Fruit fly (Drosophila melanogaster) whole organism, embryonic: ENCODE data around the gene CG7766.

ENCODE experiments used
- Blimp-1 ChIP-seq: fragments of 200-800 bp; sonication (Bioruptor generic); optimal IDR thresholded peaks from 3 replicates; lab custom pipeline; 2018; ENCODE audit warnings: missing biosample characterization, missing genetic modification characterization, mild to moderate bottlenecking, moderate library complexity, missing genetic modification reagents
- CG10321 ChIP-seq: fragments of 200-800 bp; sonication (Bioruptor generic); IDR thresholded peaks from 2 replicates; pipeline ENCODE4 v1.3.6; 2022; ENCODE audit warnings: missing biosample characterization, missing genetic modification characterization
- CG10462 ChIP-seq: fragments of 200-800 bp; sonication (Bioruptor generic); optimal IDR thresholded peaks from 2 replicates; lab custom pipeline; 2016; ENCODE audit warnings: missing biosample characterization, missing genetic modification characterization
- CG10654 ChIP-seq: fragments of 200-800 bp; sonication (Bioruptor generic); optimal IDR thresholded peaks from 2 replicates; lab custom pipeline; 2016; ENCODE audit warnings: missing biosample characterization, missing genetic modification characterization
- CG11695 ChIP-seq: fragments of 200-800 bp; sonication (Bioruptor generic); IDR thresholded peaks from 3 replicates; pipeline ENCODE4 v1.3.6; 2022; ENCODE audit warnings: missing biosample characterization, missing genetic modification characterization
- CG1233 ChIP-seq: fragments of 200-800 bp; sonication (Bioruptor generic); optimal IDR thresholded peaks from 4 replicates; lab custom pipeline; 2018; ENCODE audit warnings: missing biosample characterization, mild to moderate bottlenecking, missing genetic modification characterization
- CG12391 ChIP-seq: fragments of 200-800 bp; sonication (Bioruptor generic); optimal IDR thresholded peaks from 3 replicates; lab custom pipeline; 2018; ENCODE audit warnings: missing biosample characterization, mild to moderate bottlenecking, missing genetic modification characterization, moderate library complexity
- CG13123 ChIP-seq: fragments of 200-800 bp; sonication (Bioruptor generic); optimal IDR thresholded peaks from 2 replicates; lab custom pipeline; 2016; ENCODE audit warnings: missing biosample characterization, missing genetic modification characterization
- CG13624 ChIP-seq: fragments of 200-800 bp; sonication (Bioruptor generic); optimal IDR thresholded peaks from 2 replicates; lab custom pipeline; 2016; ENCODE audit warnings: missing biosample characterization, missing genetic modification characterization
- CG14050 ChIP-seq: fragments of 200-800 bp; sonication (Bioruptor generic); IDR thresholded peaks from 3 replicates; pipeline ENCODE4 v1.3.6; 2022; ENCODE audit warnings: missing biosample characterization, missing genetic modification characterization
- CG16815 ChIP-seq: fragments of 200-800 bp; sonication (Bioruptor generic); optimal IDR thresholded peaks from 3 replicates; lab custom pipeline; 2017; ENCODE audit warnings: missing biosample characterization, mild to moderate bottlenecking, missing genetic modification characterization
- CG17186 ChIP-seq: fragments of 200-800 bp; sonication (Bioruptor generic); optimal IDR thresholded peaks from 3 replicates; lab custom pipeline; 2017; ENCODE audit warnings: missing biosample characterization, missing genetic modification reagents, missing genetic modification characterization
- CG17359 ChIP-seq: fragments of 200-800 bp; sonication (Bioruptor generic); optimal IDR thresholded peaks from 3 replicates; lab custom pipeline; 2018; ENCODE audit warnings: missing biosample characterization, mild to moderate bottlenecking, missing genetic modification characterization, moderate library complexity
- CG2116 ChIP-seq: fragments of 200-800 bp; sonication (Bioruptor generic); optimal IDR thresholded peaks from 3 replicates; lab custom pipeline; 2018; ENCODE audit warnings: missing biosample characterization, mild to moderate bottlenecking, missing genetic modification characterization
- CG2889 ChIP-seq: fragments of 200-800 bp; sonication (Bioruptor generic); IDR thresholded peaks from 3 replicates; pipeline ENCODE4 v1.3.6; 2022; ENCODE audit warnings: missing biosample characterization, missing genetic modification characterization
- CG3163 ChIP-seq: fragments of 200-800 bp; sonication (Bioruptor generic); optimal IDR thresholded peaks from 3 replicates; lab custom pipeline; 2016; ENCODE audit warnings: missing biosample characterization, missing genetic modification characterization
- CG32772 ChIP-seq: fragments of 200-800 bp; sonication (Bioruptor generic); IDR thresholded peaks from 2 replicates; pipeline ENCODE4 v1.3.6; 2022; ENCODE audit warnings: missing biosample characterization, missing genetic modification characterization
- CG3281 ChIP-seq: fragments of 200-800 bp; sonication (Bioruptor generic); optimal IDR thresholded peaks from 3 replicates; lab custom pipeline; 2017; ENCODE audit warnings: missing biosample characterization, mild to moderate bottlenecking, missing genetic modification characterization
- CG5180 ChIP-seq: fragments of 200-800 bp; sonication (Bioruptor generic); optimal IDR thresholded peaks from 3 replicates; lab custom pipeline; 2017; ENCODE audit warnings: missing biosample characterization, missing genetic modification characterization, mild to moderate bottlenecking, moderate library complexity, missing genetic modification reagents
- CG7372 ChIP-seq: fragments of 200-800 bp; sonication (Bioruptor generic); IDR thresholded peaks from 2 replicates; pipeline ENCODE4 v1.3.6; 2022; ENCODE audit warnings: missing biosample characterization, missing genetic modification characterization
- CG7556 ChIP-seq: fragments of 200-800 bp; sonication (Bioruptor generic); optimal IDR thresholded peaks from 2 replicates; lab custom pipeline; 2017; ENCODE audit warnings: missing biosample characterization, mild to moderate bottlenecking, missing genetic modification characterization
- CG7839 ChIP-seq: fragments of 200-800 bp; sonication (Bioruptor generic); optimal IDR thresholded peaks from 3 replicates; lab custom pipeline; 2018; ENCODE audit warnings: missing biosample characterization, mild to moderate bottlenecking, missing genetic modification characterization, moderate library complexity
- CG8924 ChIP-seq: fragments of 200-800 bp; optimal IDR thresholded peaks from 3 replicates; lab custom pipeline; 2019; ENCODE audit warnings: missing biosample characterization, mild to moderate bottlenecking, missing genetic modification characterization, moderate library complexity
- CG9437 ChIP-seq: fragments of 200-800 bp; sonication (Bioruptor generic); optimal IDR thresholded peaks from 2 replicates; lab custom pipeline; 2018; ENCODE audit warnings: missing biosample characterization, mild to moderate bottlenecking, missing genetic modification characterization
- Deaf1 ChIP-seq: fragments of 200-800 bp; optimal IDR thresholded peaks from 3 replicates; lab custom pipeline; 2019; ENCODE audit warnings: missing biosample characterization, mild to moderate bottlenecking, missing genetic modification characterization, moderate library complexity
- Fer1 ChIP-seq: fragments of 200-800 bp; sonication (Bioruptor generic); optimal IDR thresholded peaks from 2 replicates; lab custom pipeline; 2017; ENCODE audit warnings: missing biosample characterization, mild to moderate bottlenecking, missing genetic modification characterization
- HLH3B ChIP-seq: fragments of 200-800 bp; sonication (Bioruptor generic); IDR thresholded peaks from 2 replicates; pipeline ENCODE4 v1.3.6; 2022; ENCODE audit warnings: missing biosample characterization, missing genetic modification characterization
- Hr39 ChIP-seq: fragments of >200 bp; optimal IDR thresholded peaks from 2 replicates; lab custom pipeline; 2017
- Hr78 ChIP-seq, 2 experiments: fragments of 200-800 bp in 1 of 2; fragments of >200 bp in 1 of 2; sonication (Bioruptor generic) in 1 of 2; optimal IDR thresholded peaks; 2 replicates each; lab custom pipeline; 2017 to 2019; ENCODE audit warnings: missing biosample characterization in 2 of 2, missing genetic modification characterization in 2 of 2, mild to moderate bottlenecking in 1 of 2, moderate library complexity in 1 of 2
- Nf-YC ChIP-seq: fragments of 200-800 bp; optimal IDR thresholded peaks from 3 replicates; lab custom pipeline; 2019; ENCODE audit warnings: missing biosample characterization, mild to moderate bottlenecking, missing genetic modification characterization, moderate library complexity
- Rfx ChIP-seq: fragments of 200-800 bp; sonication (Bioruptor generic); IDR thresholded peaks from 2 replicates; pipeline ENCODE4 v1.3.6; 2022; ENCODE audit warnings: missing biosample characterization, missing genetic modification characterization
- Sry-δ ChIP-seq: fragments of 200-800 bp; sonication (Bioruptor generic); optimal IDR thresholded peaks from 2 replicates; lab custom pipeline; 2016; ENCODE audit warnings: missing biosample characterization, missing genetic modification characterization
- aop ChIP-seq: fragments of 200-800 bp; sonication (Bioruptor generic); IDR thresholded peaks from 2 replicates; pipeline ENCODE4 v1.3.6; 2022; ENCODE audit warnings: missing biosample characterization, missing genetic modification characterization
- cato ChIP-seq: fragments of 200-800 bp; sonication (Bioruptor generic); optimal IDR thresholded peaks from 2 replicates; lab custom pipeline; 2016; ENCODE audit warnings: missing biosample characterization, missing genetic modification characterization, borderline replicate concordance
- caup ChIP-seq: fragments of 200-800 bp; sonication (Bioruptor generic); optimal IDR thresholded peaks from 3 replicates; lab custom pipeline; 2017; ENCODE audit warnings: missing biosample characterization, mild to moderate bottlenecking, missing genetic modification characterization, moderate library complexity; ENCODE audit not compliant: severe bottlenecking
- dm ChIP-seq: fragments of 200-800 bp; sonication (Bioruptor generic); optimal IDR thresholded peaks from 3 replicates; lab custom pipeline; 2016; ENCODE audit warnings: missing biosample characterization, missing genetic modification characterization
- ftz-f1 ChIP-seq: fragments of 200-800 bp; sonication (Bioruptor generic); optimal IDR thresholded peaks from 2 replicates; lab custom pipeline; 2016; ENCODE audit warnings: missing biosample characterization, missing genetic modification characterization
- grn ChIP-seq: fragments of 200-800 bp; sonication (Bioruptor generic); optimal IDR thresholded peaks from 3 replicates; lab custom pipeline; 2017; ENCODE audit warnings: missing biosample characterization, missing genetic modification characterization
- gro ChIP-seq: fragments of 200-800 bp; sonication (Bioruptor generic); optimal IDR thresholded peaks from 2 replicates; lab custom pipeline; 2016; ENCODE audit warnings: missing biosample characterization, missing genetic modification characterization
- h ChIP-seq: fragments of >200 bp; optimal IDR thresholded peaks from 2 replicates; lab custom pipeline; 2017
- insv ChIP-seq, 2 experiments: fragments of 200-800 bp; sonication (Bioruptor generic); optimal IDR thresholded peaks; 3 replicates each; lab custom pipeline; 2016 to 2018; ENCODE audit warnings: missing biosample characterization in 2 of 2, missing genetic modification characterization in 2 of 2
- luna ChIP-seq: fragments of 200-800 bp; sonication (Bioruptor generic); optimal IDR thresholded peaks from 2 replicates; lab custom pipeline; 2016; ENCODE audit warnings: missing biosample characterization, missing genetic modification characterization
- p53 ChIP-seq: fragments of 200-800 bp; sonication (Bioruptor generic); optimal IDR thresholded peaks from 2 replicates; lab custom pipeline; 2016; ENCODE audit warnings: missing biosample characterization, missing genetic modification characterization
- run ChIP-seq: fragments of 200-800 bp; sonication (Bioruptor generic); optimal IDR thresholded peaks from 3 replicates; lab custom pipeline; 2018; ENCODE audit warnings: missing biosample characterization, mild to moderate bottlenecking, missing genetic modification characterization
- sens-2 ChIP-seq: fragments of 200-800 bp; sonication (Bioruptor generic); IDR thresholded peaks from 2 replicates; pipeline ENCODE4 v1.3.6; 2022; ENCODE audit warnings: missing biosample characterization, missing genetic modification characterization
- tio ChIP-seq: fragments of 200-800 bp; sonication (Bioruptor generic); optimal IDR thresholded peaks from 2 replicates; lab custom pipeline; 2017; ENCODE audit warnings: missing biosample characterization, missing genetic modification characterization, inconsistent platforms
- tll ChIP-seq, 2 experiments: fragments of 200-800 bp in 1 of 2; fragments of >200 bp in 1 of 2; sonication (Bioruptor generic) in 1 of 2; optimal IDR thresholded peaks; 2 replicates each; lab custom pipeline; 2017 to 2019; ENCODE audit warnings: missing biosample characterization in 2 of 2, missing genetic modification characterization in 2 of 2, mild to moderate bottlenecking in 1 of 2, moderate library complexity in 1 of 2
- tna ChIP-seq: fragments of 200-800 bp; sonication (Bioruptor generic); IDR thresholded peaks from 2 replicates; pipeline ENCODE4 v1.3.6; 2022; ENCODE audit warnings: missing biosample characterization, missing genetic modification characterization; ENCODE audit not compliant: partially characterized antibody
- trh ChIP-seq: fragments of 200-800 bp; sonication (Bioruptor generic); optimal IDR thresholded peaks from 2 replicates; lab custom pipeline; 2016; ENCODE audit warnings: missing biosample characterization, missing genetic modification characterization
- unc-4 ChIP-seq: fragments of 200-800 bp; sonication (Bioruptor generic); IDR thresholded peaks from 2 replicates; pipeline ENCODE4 v1.3.6; 2022; ENCODE audit warnings: missing biosample characterization, missing genetic modification characterization; ENCODE audit not compliant: partially characterized antibody
- usp ChIP-seq: fragments of >200 bp; optimal IDR thresholded peaks from 2 replicates; lab custom pipeline; 2017; ENCODE audit warnings: missing biosample characterization, missing genetic modification characterization

The CG7766 gene

DNA sequence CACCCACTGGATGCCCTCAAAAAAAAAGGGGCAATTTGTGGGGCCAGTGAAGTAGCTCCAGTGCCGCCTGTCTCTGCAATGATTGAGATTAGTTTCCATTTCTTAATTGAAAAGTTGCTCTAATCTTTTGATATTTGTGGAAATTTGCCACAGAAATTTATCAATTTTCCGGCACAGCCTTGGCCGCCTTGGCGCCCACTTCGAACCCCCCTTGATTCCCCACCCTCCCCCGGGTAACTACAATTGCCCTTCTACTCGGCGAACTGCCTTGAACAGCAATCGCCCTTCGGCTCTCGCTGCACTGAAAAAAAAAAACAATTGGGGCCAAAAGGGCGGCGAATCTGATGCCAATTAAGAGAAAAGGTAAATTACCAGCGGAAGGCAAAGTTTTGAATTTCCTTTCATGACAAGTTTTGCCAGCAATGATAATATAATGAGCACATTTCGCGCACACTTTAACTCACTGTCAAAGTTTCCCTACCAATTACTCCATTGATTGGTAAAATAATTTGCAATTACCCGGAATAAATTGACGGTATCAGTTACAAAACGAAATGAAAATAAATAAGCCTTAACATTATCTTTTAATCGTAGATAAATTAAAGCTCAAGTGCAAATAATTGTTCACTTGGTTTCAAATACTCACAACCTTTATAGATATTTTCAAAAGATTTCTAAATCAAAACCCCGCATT, 16.3 kb upstream of the CG7766 start (continued):
- TF ChIP-seq CG10654: no peak
- no peak for TF ChIP-seq Fer1 (GFP tag; lab: Kevin White, UChicago)
- TF ChIP-seq CG2889 (GFP tag; lab: Robert Waterston, UW): no peak
- no peak for TF ChIP-seq run
- TF ChIP-seq CG17359 (tag; lab: Kevin White, UChicago): no peak
- peak; percentile 33 for TF ChIP-seq CG3281 (GFP tag; lab: Kevin White, UChicago)
- no peak for TF ChIP-seq Deaf1 (tag; lab: Kevin White, UChicago)
- no peak for TF ChIP-seq tll (GFP tag; optimal IDR thresholded peaks at IDR 0.05; lab: Kevin White, UChicago)
- no peak for TF ChIP-seq ftz-f1 (GFP tag; lab: Kevin White, UChicago)
- TF ChIP-seq tio (GFP tag; lab: Kevin White, UChicago): peak; percentile 6
- TF ChIP-seq insv (GFP tag; optimal IDR thresholded peaks at IDR 0.05; lab: Kevin White, UChicago): no peak
- TF ChIP-seq p53: no peak
- no peak for TF ChIP-seq h
- no peak for TF ChIP-seq Hr39 (lab: Kevin White, UChicago)
- no peak for TF ChIP-seq Nf-YC (tag; lab: Kevin White, UChicago)
- no peak for TF ChIP-seq Rfx (GFP tag; lab: Robert Waterston, UW)
- no peak for TF ChIP-seq dm (GFP tag; lab: Kevin White, UChicago)
- no peak for TF ChIP-seq gro (GFP tag; lab: Kevin White, UChicago)
- TF ChIP-seq CG14050 (GFP tag; lab: Robert Waterston, UW): no peak
- TF ChIP-seq tna (GFP tag; lab: Robert Waterston, UW): no peak
- TF ChIP-seq CG16815 (GFP tag; lab: Kevin White, UChicago): peak; percentile 14
- no peak for TF ChIP-seq HLH3B (GFP tag; lab: Robert Waterston, UW)
- TF ChIP-seq CG13123: no peak
- no peak for TF ChIP-seq Hr78 (GFP tag; optimal IDR thresholded peaks at IDR 0.05; lab: Kevin White, UChicago)
- no peak for TF ChIP-seq CG11695 (GFP tag; lab: Robert Waterston, UW)
- no peak for TF ChIP-seq CG7372 (GFP tag; lab: Robert Waterston, UW)
- TF ChIP-seq Sry-δ (GFP tag; lab: Kevin White, UChicago): no peak
- TF ChIP-seq caup (GFP tag; lab: Kevin White, UChicago): peak; percentile 16
- TF ChIP-seq CG17186 (GFP tag; lab: Kevin White, UChicago): no peak
- peak; percentile 12 for TF ChIP-seq CG1233 (GFP tag; lab: Kevin White, UChicago)
- TF ChIP-seq CG8924 (tag; lab: Kevin White, UChicago): peak; percentile 12
- TF ChIP-seq CG9437 (GFP tag; lab: Kevin White, UChicago): no peak
- TF ChIP-seq unc-4 (GFP tag; lab: Robert Waterston, UW): no peak
- TF ChIP-seq CG2116: no peak
- TF ChIP-seq grn (GFP tag; lab: Kevin White, UChicago): no peak
- TF ChIP-seq CG7839 (tag; lab: Kevin White, UChicago): peak; percentile 37
- no peak for TF ChIP-seq aop (GFP tag; lab: Robert Waterston, UW)
- TF ChIP-seq Blimp-1 (GFP tag; lab: Kevin White, UChicago): peak; percentile 15
- peak; percentile 28 for TF ChIP-seq CG12391
- TF ChIP-seq trh (GFP tag; lab: Kevin White, UChicago): no peak
- TF ChIP-seq CG13624 (GFP tag; lab: Kevin White, UChicago): no peak
- TF ChIP-seq CG7556 (GFP tag; lab: Kevin White, UChicago): peak; percentile 65
- TF ChIP-seq luna: no peak
- no peak for TF ChIP-seq CG10462
- TF ChIP-seq CG3163: no peak
- TF ChIP-seq CG5180 (GFP tag; lab: Kevin White, UChicago): peak; percentile 23
- TF ChIP-seq CG10321 (GFP tag; lab: Robert Waterston, UW): no peak
- TF ChIP-seq usp (GFP tag; lab: Kevin White, UChicago): no peak
- no peak for TF ChIP-seq sens-2 (GFP tag; lab: Robert Waterston, UW)
- no peak for TF ChIP-seq CG32772 (GFP tag; lab: Robert Waterston, UW)
- TF ChIP-seq cato: no peak
